Worm (Caenorhabditis elegans): ENCODE data around the gene urm-1.

DNA sequence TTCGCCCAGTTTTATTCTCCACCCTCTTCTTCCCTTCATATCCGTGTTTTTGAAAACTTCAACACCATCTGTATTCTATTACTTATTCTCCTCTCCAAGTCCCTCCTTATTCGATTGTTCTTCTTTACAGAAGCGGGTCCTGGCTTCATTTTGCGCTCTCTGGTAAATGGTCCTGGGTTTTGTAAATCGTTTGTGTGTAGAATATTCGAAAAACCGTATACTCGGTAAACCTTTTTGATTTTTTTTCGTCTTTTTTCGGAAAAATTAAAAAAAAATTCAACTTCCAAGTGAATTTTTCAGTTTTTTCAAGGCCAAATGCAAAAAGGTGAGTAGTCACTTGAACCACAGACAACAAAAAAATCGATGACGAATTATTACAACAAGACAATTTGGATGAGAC is 30.3 kb upstream of the urm-1 start, which contains the start of gene D2045.9:
- no peak for TF ChIP-seq mdl-1 (tag; optimal IDR thresholded peaks at IDR 0.05)
- no peak for TF ChIP-seq unc-62 (GFP tag; optimal IDR thresholded peaks at IDR 0.05)
- no peak for TF ChIP-seq skn-1 (tag; optimal IDR thresholded peaks at IDR 0.05)
- no peak for TF ChIP-seq nhr-11 (tag; optimal IDR thresholded peaks at IDR 0.05)
- no peak for TF ChIP-seq nhr-25 (tag; optimal IDR thresholded peaks at IDR 0.05)
- no peak for TF ChIP-seq ceh-82 (tag; optimal IDR thresholded peaks at IDR 0.05)
- no peak for TF ChIP-seq ztf-4 (tag; optimal IDR thresholded peaks at IDR 0.05)
- no peak for TF ChIP-seq nhr-237 (tag; optimal IDR thresholded peaks at IDR 0.05)
- TF ChIP-seq unc-39 (tag; optimal IDR thresholded peaks at IDR 0.05): no peak
- no peak for TF ChIP-seq ztf-11 (tag; optimal IDR thresholded peaks at IDR 0.05)
- TF ChIP-seq ceh-16 (tag; optimal IDR thresholded peaks at IDR 0.05): no peak
